Fruit fly (Drosophila melanogaster) whole organism, prepupa: ENCODE measurements around the gene bys.
A peak's percentile ranks its signal among the peaks of the same experiment; 100 is the strongest.

Experiments
- Blimp-1 ChIP-seq: fragments of 200-800 bp; sonication (Bioruptor generic); optimal IDR thresholded peaks from 3 replicates; lab custom pipeline; 2017; ENCODE audit warnings: missing biosample characterization, missing genetic modification characterization, mild to moderate bottlenecking, moderate library complexity, missing genetic modification reagents
- CG10631 ChIP-seq: fragments of 200-800 bp; sonication (Bioruptor generic); optimal IDR thresholded peaks from 2 replicates; lab custom pipeline; 2016; ENCODE audit warnings: missing biosample characterization, missing genetic modification characterization
- CG10669 ChIP-seq: fragments of 200-800 bp; sonication (Bioruptor generic); optimal IDR thresholded peaks from 3 replicates; lab custom pipeline; 2018; ENCODE audit warnings: missing biosample characterization, mild to moderate bottlenecking, missing genetic modification characterization, moderate library complexity
- CG11762 ChIP-seq: fragments of 200-800 bp; sonication (Bioruptor generic); optimal IDR thresholded peaks from 3 replicates; lab custom pipeline; 2016; ENCODE audit warnings: missing biosample characterization, missing genetic modification characterization; ENCODE audit not compliant: insufficient read depth
- CG11902 ChIP-seq: fragments of 200-800 bp; sonication (Bioruptor generic); optimal IDR thresholded peaks from 3 replicates; lab custom pipeline; 2016; ENCODE audit warnings: missing biosample characterization, missing genetic modification characterization
- CG3032 ChIP-seq: fragments of 200-800 bp; optimal IDR thresholded peaks from 2 replicates; lab custom pipeline; 2019; ENCODE audit warnings: missing biosample characterization, mild to moderate bottlenecking, missing genetic modification characterization, moderate library complexity
- CG32006 ChIP-seq: fragments of 200-800 bp; sonication (Bioruptor generic); optimal IDR thresholded peaks from 3 replicates; lab custom pipeline; 2017; ENCODE audit warnings: missing biosample characterization, mild to moderate bottlenecking, missing genetic modification characterization
- CG34406 ChIP-seq: fragments of 200-800 bp; sonication (Bioruptor generic); optimal IDR thresholded peaks from 3 replicates; lab custom pipeline; 2016; ENCODE audit warnings: missing biosample characterization, missing genetic modification characterization
- CG3919 ChIP-seq: fragments of 200-800 bp; sonication (Bioruptor generic); optimal IDR thresholded peaks from 3 replicates; lab custom pipeline; 2016; ENCODE audit warnings: missing biosample characterization, missing genetic modification characterization
- CG4318 ChIP-seq: fragments of 200-800 bp; sonication (Bioruptor generic); optimal IDR thresholded peaks from 3 replicates; lab custom pipeline; 2017; ENCODE audit warnings: missing biosample characterization, mild to moderate bottlenecking, missing genetic modification characterization
- CG6276 ChIP-seq: fragments of 200-800 bp; sonication (Bioruptor generic); optimal IDR thresholded peaks from 2 replicates; lab custom pipeline; 2017; ENCODE audit warnings: missing biosample characterization, mild to moderate bottlenecking, missing genetic modification characterization
- CG6792 ChIP-seq: fragments of 200-800 bp; sonication (Bioruptor generic); optimal IDR thresholded peaks from 3 replicates; lab custom pipeline; 2016; ENCODE audit warnings: missing biosample characterization, missing genetic modification characterization
- CG6808 ChIP-seq: fragments of 200-800 bp; sonication (Bioruptor generic); optimal IDR thresholded peaks from 3 replicates; lab custom pipeline; 2017; ENCODE audit warnings: missing biosample characterization, missing genetic modification characterization, mild to moderate bottlenecking, moderate library complexity, missing genetic modification reagents
- CG6854 ChIP-seq: fragments of 200-800 bp; sonication (Bioruptor generic); optimal IDR thresholded peaks from 2 replicates; lab custom pipeline; 2017; ENCODE audit warnings: missing biosample characterization, mild to moderate bottlenecking, missing genetic modification characterization
- CG7368 ChIP-seq: fragments of 200-800 bp; sonication (Bioruptor generic); optimal IDR thresholded peaks from 3 replicates; lab custom pipeline; 2016; ENCODE audit warnings: missing biosample characterization, missing genetic modification characterization
- CG8119 ChIP-seq: fragments of 200-800 bp; sonication (Bioruptor generic); IDR thresholded peaks from 3 replicates; pipeline ENCODE4 v1.3.6; 2022; ENCODE audit warnings: missing biosample characterization, missing genetic modification characterization
- CG8632 ChIP-seq: fragments of 200-800 bp; sonication (Bioruptor generic); optimal IDR thresholded peaks from 3 replicates; lab custom pipeline; 2016; ENCODE audit warnings: missing biosample characterization, missing genetic modification characterization
- CG9139 ChIP-seq: fragments of 200-800 bp; sonication (Bioruptor generic); optimal IDR thresholded peaks from 3 replicates; lab custom pipeline; 2017; ENCODE audit warnings: missing biosample characterization, mild to moderate bottlenecking, missing genetic modification characterization
- Eip75B ChIP-seq: fragments of 200-800 bp; sonication (Bioruptor generic); optimal IDR thresholded peaks from 3 replicates; lab custom pipeline; 2016; ENCODE audit warnings: missing biosample characterization, missing genetic modification characterization
- Eip93F ChIP-seq: fragments of 200-800 bp; sonication (Bioruptor generic); optimal IDR thresholded peaks from 2 replicates; lab custom pipeline; 2016; ENCODE audit warnings: missing biosample characterization, mild to moderate bottlenecking, missing genetic modification characterization
- Ets21C ChIP-seq: fragments of 200-800 bp; sonication (Bioruptor generic); optimal IDR thresholded peaks from 3 replicates; lab custom pipeline; 2016; ENCODE audit warnings: missing biosample characterization, missing genetic modification characterization
- Ets96B ChIP-seq: fragments of 200-800 bp; optimal IDR thresholded peaks from 2 replicates; lab custom pipeline; 2019; ENCODE audit warnings: missing biosample characterization, mild to moderate bottlenecking, missing genetic modification characterization, moderate library complexity
- Hr38 ChIP-seq: sonication (Bioruptor generic); optimal IDR thresholded peaks from 2 replicates; lab custom pipeline; 2016; ENCODE audit warnings: missing biosample characterization, missing genetic modification characterization
- Hr39 ChIP-seq: fragments of 200-800 bp; sonication (Bioruptor generic); optimal IDR thresholded peaks from 2 replicates; lab custom pipeline; 2016; ENCODE audit warnings: missing biosample characterization, missing genetic modification characterization
- Lpt ChIP-seq: fragments of 200-800 bp; sonication (Bioruptor generic); optimal IDR thresholded peaks from 3 replicates; lab custom pipeline; 2016; ENCODE audit warnings: missing biosample characterization, missing genetic modification characterization
- OdsH ChIP-seq: fragments of 200-800 bp; sonication (Bioruptor generic); optimal IDR thresholded peaks from 3 replicates; lab custom pipeline; 2016; ENCODE audit warnings: missing biosample characterization, missing genetic modification characterization
- Sox102F ChIP-seq: fragments of 200-800 bp; sonication (Bioruptor generic); optimal IDR thresholded peaks from 2 replicates; lab custom pipeline; 2016; ENCODE audit warnings: missing biosample characterization, mild to moderate bottlenecking, missing genetic modification characterization
- Sox14 ChIP-seq: fragments of 200-800 bp; sonication (Bioruptor generic); optimal IDR thresholded peaks from 3 replicates; lab custom pipeline; 2016; ENCODE audit warnings: missing biosample characterization, missing genetic modification characterization
- Sox15 ChIP-seq: fragments of 200-800 bp; sonication (Bioruptor generic); optimal IDR thresholded peaks from 3 replicates; lab custom pipeline; 2016; ENCODE audit warnings: missing biosample characterization, missing genetic modification characterization
- achi ChIP-seq: fragments of 200-800 bp; sonication (Bioruptor generic); optimal IDR thresholded peaks from 3 replicates; lab custom pipeline; 2016; ENCODE audit warnings: missing biosample characterization, missing genetic modification characterization
- acj6 ChIP-seq: fragments of 200-800 bp; sonication (Bioruptor generic); optimal IDR thresholded peaks from 3 replicates; lab custom pipeline; 2016; ENCODE audit warnings: missing biosample characterization, missing genetic modification characterization
- cyc ChIP-seq: fragments of 200-800 bp; sonication (Bioruptor generic); optimal IDR thresholded peaks from 3 replicates; lab custom pipeline; 2016; ENCODE audit warnings: missing biosample characterization, missing genetic modification characterization
- dac ChIP-seq: fragments of 200-800 bp; sonication (Bioruptor generic); optimal IDR thresholded peaks from 2 replicates; lab custom pipeline; 2017; ENCODE audit warnings: missing biosample characterization, mild to moderate bottlenecking, missing genetic modification characterization
- eg ChIP-seq: fragments of 200-800 bp; sonication (Bioruptor generic); IDR thresholded peaks from 3 replicates; pipeline ENCODE4 v1.3.6; 2022; ENCODE audit warnings: missing biosample characterization, missing genetic modification characterization
- fd59A ChIP-seq: fragments of 200-800 bp; sonication (Bioruptor generic); optimal IDR thresholded peaks from 2 replicates; lab custom pipeline; 2017; ENCODE audit warnings: missing biosample characterization, mild to moderate bottlenecking, missing genetic modification characterization, missing genetic modification reagents
- fkh ChIP-seq: fragments of 200-800 bp; sonication (Bioruptor generic); optimal IDR thresholded peaks from 3 replicates; lab custom pipeline; 2017; ENCODE audit warnings: missing biosample characterization, mild to moderate bottlenecking, missing genetic modification characterization, moderate library complexity
- lz ChIP-seq: fragments of 200-800 bp; sonication (Bioruptor generic); optimal IDR thresholded peaks from 3 replicates; lab custom pipeline; 2016; ENCODE audit warnings: missing biosample characterization, missing genetic modification characterization
- net ChIP-seq: fragments of 200-800 bp; sonication (Bioruptor generic); optimal IDR thresholded peaks from 3 replicates; lab custom pipeline; 2016; ENCODE audit warnings: missing biosample characterization, missing genetic modification characterization
- pdm3 ChIP-seq: fragments of 200-800 bp; sonication (Bioruptor generic); optimal IDR thresholded peaks from 3 replicates; lab custom pipeline; 2016; ENCODE audit warnings: missing biosample characterization, missing genetic modification characterization
- salr ChIP-seq, 2 experiments: fragments of 200-800 bp; sonication (Bioruptor generic); optimal IDR thresholded peaks; 3 replicates each; lab custom pipeline; 2016 to 2018; ENCODE audit warnings: missing biosample characterization in 2 of 2, missing genetic modification characterization in 2 of 2, mild to moderate bottlenecking in 1 of 2
- spab ChIP-seq: fragments of 200-800 bp; sonication (Bioruptor generic); optimal IDR thresholded peaks from 2 replicates; lab custom pipeline; 2017; ENCODE audit warnings: missing biosample characterization, mild to moderate bottlenecking, missing genetic modification characterization, missing genetic modification reagents
- svp ChIP-seq: fragments of 200-800 bp; sonication (Bioruptor generic); peaks from one replicate; lab custom pipeline; 2016; ENCODE audit warnings: missing biosample characterization, missing genetic modification characterization
- topi ChIP-seq: fragments of 200-800 bp; sonication (Bioruptor generic); optimal IDR thresholded peaks from 3 replicates; lab custom pipeline; 2016; ENCODE audit warnings: missing biosample characterization, missing genetic modification characterization

The bys gene

dm6 chrX:7893411-7894122, 8.1 kb upstream of the bys start, which contains the start of the genes CG45089, ND-MNLL and p115 (continued):
- TF ChIP-seq CG7368 (no peak), CG10669 (GFP tag; lab: Kevin White, UChicago) (peak; percentile 26), Eip93F (peak; percentile 57), Hr38 (GFP tag; lab: Kevin White, UChicago) (no peak), Eip75B (peak; percentile 35), CG9139 (no peak), CG6808 (GFP tag; lab: Kevin White, UChicago) (no peak), fkh (GFP tag; lab: Kevin White, UChicago) (no peak), Sox102F (GFP tag; lab: Kevin White, UChicago) (peak; percentile 42), Hr39 (GFP tag; lab: Kevin White, UChicago) (peak; percentile 48), OdsH (GFP tag; lab: Kevin White, UChicago) (peak; percentile 45), topi (GFP tag; lab: Kevin White, UChicago) (peak; percentile 46), eg (GFP tag; lab: Robert Waterston, UW) (peak; percentile 49; the same call in 2 of the 3 replicates), CG8119 (GFP tag; lab: Robert Waterston, UW) (peak; percentile 43; the same call in 1 of the 3 replicates), CG11762 (GFP tag; lab: Kevin White, UChicago) (no peak), Lpt (GFP tag; lab: Kevin White, UChicago) (no peak), CG34406 (GFP tag; lab: Kevin White, UChicago) (peak; percentile 28), CG8632 (GFP tag; lab: Kevin White, UChicago) (no peak), lz (GFP tag; lab: Kevin White, UChicago) (peak; percentile 57), pdm3 (GFP tag; lab: Kevin White, UChicago) (peak; percentile 61), Sox15 (no peak), dac (GFP tag; lab: Kevin White, UChicago) (no peak)

dm6 chrX:7900659-7901058, 1.0 kb upstream of the bys start:
- TF ChIP-seq CG10669 (GFP tag; lab: Kevin White, UChicago) = no peak
- TF ChIP-seq svp (GFP tag; lab: Kevin White, UChicago) = peak; percentile 38
- no peak for TF ChIP-seq cyc (GFP tag; lab: Kevin White, UChicago)

- TF ChIP-seq CG6792 (peak; percentile 70), salr (GFP tag; optimal IDR thresholded peaks at IDR 0.05; lab: Kevin White, UChicago) (peak; percentile 57 to 64), Hr39 (GFP tag; lab: Kevin White, UChicago) (peak; percentile 79), OdsH (GFP tag; lab: Kevin White, UChicago) (peak; percentile 80), CG8119 (GFP tag; lab: Robert Waterston, UW) (peak; percentile 85), acj6 (GFP tag; lab: Kevin White, UChicago) (peak; percentile 75), CG10631 (GFP tag; lab: Kevin White, UChicago) (peak; percentile 76), CG34406 (GFP tag; lab: Kevin White, UChicago) (peak; percentile 73), Blimp-1 (GFP tag; lab: Kevin White, UChicago) (peak; percentile 44), CG32006 (GFP tag; lab: Kevin White, UChicago) (peak; percentile 84), CG6854 (GFP tag; lab: Kevin White, UChicago) (peak; percentile 63), Eip75B (peak; percentile 84), CG4318 (GFP tag; lab: Kevin White, UChicago) (peak; percentile 61), spab (peak; percentile 65), Sox14 (GFP tag; lab: Kevin White, UChicago) (peak; percentile 84), achi (GFP tag; lab: Kevin White, UChicago) (peak; percentile 75), lz (GFP tag; lab: Kevin White, UChicago) (peak; percentile 82), eg (GFP tag; lab: Robert Waterston, UW) (peak; percentile 88), CG6276 (GFP tag; lab: Kevin White, UChicago) (peak; percentile 81), fd59A (peak; percentile 65), Eip93F (peak; percentile 17), CG3032 (peak; percentile 70), pdm3 (GFP tag; lab: Kevin White, UChicago) (peak; percentile 86), CG11902 (GFP tag; lab: Kevin White, UChicago) (peak; percentile 37), CG3919 (GFP tag; lab: Kevin White, UChicago) (peak; percentile 78), Ets96B (tag; lab: Kevin White, UChicago) (peak; percentile 79), CG8632 (GFP tag; lab: Kevin White, UChicago) (peak; percentile 66), Ets21C (GFP tag; lab: Kevin White, UChicago) (peak; percentile 70), net (GFP tag; lab: Kevin White, UChicago) (peak; percentile 74), dac (GFP tag; lab: Kevin White, UChicago) (peak; percentile 76)
Observed at dm6 chrX:7908239-7909068, 6.8 kb downstream of the bys start, which contains the start of the genes dpr14 and spidey. TSS of gene dpr14 (minus strand) at chrX:7908286. TSS of gene spidey (plus strand) at chrX:7908931.
